Worm (Caenorhabditis elegans) whole organism, early embryonic: ENCODE measurements around the gene dsl-4.

Experiments
- F13C5.2 ChIP-seq: sonication (generic microtip); optimal IDR thresholded peaks from 2 replicates; lab custom pipeline; 2017; ENCODE audit warnings: mild to moderate bottlenecking, missing genetic modification characterization, inconsistent platforms, missing compliant biosample characterization
- ama-1 ChIP-seq: fragments of 150-350 bp; optimal IDR thresholded peaks from 2 replicates; lab custom pipeline; 2014
- ceh-36 ChIP-seq: sonication (generic microtip); optimal IDR thresholded peaks from 2 replicates; lab custom pipeline; 2016; ENCODE audit warnings: missing genetic modification characterization, inconsistent platforms, missing compliant biosample characterization
- ets-7 ChIP-seq: sonication (generic microtip); optimal IDR thresholded peaks from 2 replicates; lab custom pipeline; 2016; ENCODE audit warnings: missing genotype, missing genetic modification characterization, missing compliant biosample characterization
- flt-1 ChIP-seq: fragments of 200-800 bp; sonication (Bioruptor generic); IDR thresholded peaks from 2 replicates; pipeline ENCODE4 v1.3.6; 2022; ENCODE audit warnings: missing genetic modification characterization, missing compliant biosample characterization
- hmbx-1 ChIP-seq: sonication (generic microtip); optimal IDR thresholded peaks from 2 replicates; lab custom pipeline; 2016; ENCODE audit warnings: mild to moderate bottlenecking, missing genetic modification characterization, missing compliant biosample characterization
- hmg-4 ChIP-seq: fragments of 200-800 bp; sonication (Bioruptor generic); optimal IDR thresholded peaks from 2 replicates; lab custom pipeline; 2018; ENCODE audit warnings: mild to moderate bottlenecking, missing genetic modification characterization, missing compliant biosample characterization
- hnd-1 ChIP-seq: sonication (generic microtip); optimal IDR thresholded peaks from 2 replicates; lab custom pipeline; 2016; ENCODE audit warnings: missing genetic modification characterization, missing compliant biosample characterization
- tbx-11 ChIP-seq: fragments of 200-800 bp; sonication (Bioruptor generic); IDR thresholded peaks from 2 replicates; pipeline ENCODE4 v1.3.6; 2022; ENCODE audit warnings: missing genetic modification characterization, missing compliant biosample characterization
- tbx-37 ChIP-seq: fragments of 200-800 bp; sonication (Bioruptor generic); conservative IDR thresholded peaks from 2 replicates; pipeline ENCODE4 v1.3.6; 2022; ENCODE audit warnings: missing genetic modification reagents, missing genetic modification characterization, missing compliant biosample characterization
- tra-4 ChIP-seq: sonication (generic microtip); optimal IDR thresholded peaks from 2 replicates; lab custom pipeline; 2017; ENCODE audit warnings: missing genetic modification characterization, missing compliant biosample characterization

DNA sequence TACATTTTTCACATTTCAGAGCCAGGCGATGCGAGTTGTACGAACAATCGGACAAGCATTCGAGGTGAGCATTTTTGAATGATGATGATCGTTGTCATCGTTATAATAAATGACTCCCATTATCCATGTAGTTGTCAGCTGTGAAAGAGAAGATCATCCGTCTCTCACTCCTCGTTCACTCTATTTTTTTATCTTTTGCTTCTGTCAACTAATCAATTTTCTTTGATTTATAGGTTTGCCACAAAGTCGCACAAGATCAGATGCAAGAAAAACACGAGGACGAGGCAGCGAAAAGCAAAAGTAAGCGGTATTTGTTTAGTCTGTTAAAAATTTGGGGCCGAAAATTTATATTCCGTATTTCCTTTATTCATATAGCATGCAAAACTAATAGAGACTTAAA, 33.7 kb upstream of the dsl-4 start:
- no peak for TF ChIP-seq flt-1 (GFP tag; lab: Robert Waterston, UW)
- no peak for TF ChIP-seq hmbx-1 (tag; lab: Kevin White, UChicago)
- no peak for TF ChIP-seq ama-1 (lab: Kevin White, UChicago)
- TF ChIP-seq tra-4 (tag; lab: Kevin White, UChicago), result no peak
- no peak for TF ChIP-seq tbx-11 (GFP tag; lab: Robert Waterston, UW)
- TF ChIP-seq tbx-37, result no peak
- TF ChIP-seq ets-7 (tag; lab: Kevin White, UChicago), result no peak
- no peak for TF ChIP-seq hnd-1 (tag; lab: Kevin White, UChicago)
- TF ChIP-seq F13C5.2 (tag; lab: Kevin White, UChicago), result no peak
- TF ChIP-seq hmg-4 (GFP tag; lab: Kevin White, UChicago), result no peak
- no peak for TF ChIP-seq ceh-36 (tag; lab: Kevin White, UChicago)
